Worm (Caenorhabditis elegans): Measurements from ENCODE around the gene gtr-1.

DNA sequence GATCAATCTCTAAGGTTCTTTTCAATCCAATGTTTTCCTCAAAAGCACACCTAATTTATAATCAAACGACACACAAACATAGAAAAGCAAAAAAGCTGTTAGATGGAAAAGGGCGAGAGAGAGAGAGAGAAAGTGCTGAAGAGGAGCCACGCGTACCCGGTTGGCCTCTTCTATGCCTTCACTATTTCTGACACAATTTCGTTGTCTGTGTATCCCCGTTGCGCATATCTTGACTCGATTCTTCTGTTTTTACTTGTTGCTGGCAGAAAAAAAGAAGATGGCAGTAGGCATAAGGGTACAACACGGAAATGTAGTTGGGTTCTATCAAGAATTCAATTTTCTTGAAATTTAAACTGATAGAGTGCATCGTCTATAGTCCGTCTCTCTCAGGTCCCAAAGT is 24.9 kb downstream of the gtr-1 start:
- no peak for TF ChIP-seq ztf-11 (tag; optimal IDR thresholded peaks at IDR 0.05)
- peak; percentile 41 for TF ChIP-seq ham-2 (GFP tag; optimal IDR thresholded peaks at IDR 0.05)
- peak; percentile 43 for TF ChIP-seq pha-4 (tag; optimal IDR thresholded peaks at IDR 0.05)
- TF ChIP-seq lin-13 (tag; optimal IDR thresholded peaks at IDR 0.05): no peak
- TF ChIP-seq unc-39 (tag; optimal IDR thresholded peaks at IDR 0.05): no peak
- no peak for TF ChIP-seq elt-1 (tag; optimal IDR thresholded peaks at IDR 0.05; ENCODE audit: borderline replicate concordance, insufficient read depth)
- peak; percentile 41 for TF ChIP-seq nhr-237 (tag; optimal IDR thresholded peaks at IDR 0.05)
- TF ChIP-seq snpc-4 (tag; optimal IDR thresholded peaks at IDR 0.05): no peak
- no peak for TF ChIP-seq nhr-76 (tag; optimal IDR thresholded peaks at IDR 0.05)
- TF ChIP-seq nhr-2 (tag; optimal IDR thresholded peaks at IDR 0.05): no peak
- no peak for TF ChIP-seq sem-2 (GFP tag; optimal IDR thresholded peaks at IDR 0.05)
- TF ChIP-seq elt-3 (tag; optimal IDR thresholded peaks at IDR 0.05): no peak
- TF ChIP-seq ces-1 (GFP tag; optimal IDR thresholded peaks at IDR 0.05): peak; percentile 91

Data from whole organism, mixed stage, embryonic.